Worm (Caenorhabditis elegans) whole organism, young adult: ENCODE data around the gene nspc-15.

Source experiments
- B0019.2 ChIP-seq: fragments of 200-800 bp; sonication (Bioruptor generic); conservative IDR thresholded peaks from 2 replicates; pipeline ENCODE4 v1.3.6; 2022; ENCODE audit warnings: missing genetic modification reagents, missing genetic modification characterization, missing compliant biosample characterization
- B0035.1 ChIP-seq: sonication (generic microtip); optimal IDR thresholded peaks from 2 replicates; lab custom pipeline; 2016; ENCODE audit warnings: missing genetic modification characterization, mild to moderate bottlenecking, missing compliant biosample characterization, missing genotype, missing genetic modification reagents
- B0261.1 ChIP-seq: sonication (generic microtip); optimal IDR thresholded peaks from 2 replicates; lab custom pipeline; 2016; ENCODE audit warnings: mild to moderate bottlenecking, missing genetic modification characterization, moderate library complexity, missing compliant biosample characterization
- D2030.7 ChIP-seq: fragments of 200-800 bp; sonication (Bioruptor generic); IDR thresholded peaks from 2 replicates; pipeline ENCODE4 v1.3.6; 2022; ENCODE audit warnings: missing genetic modification reagents, missing genetic modification characterization, missing compliant biosample characterization
- F10E7.11 ChIP-seq: sonication (generic microtip); optimal IDR thresholded peaks from 2 replicates; lab custom pipeline; 2017; ENCODE audit warnings: mild to moderate bottlenecking, missing genetic modification characterization, moderate library complexity, missing compliant biosample characterization
- F22D6.2 ChIP-seq: sonication (generic microtip); optimal IDR thresholded peaks from 2 replicates; lab custom pipeline; 2016; ENCODE audit warnings: mild to moderate bottlenecking, missing genetic modification characterization, missing compliant biosample characterization
- F23B12.7 ChIP-seq: sonication (generic microtip); optimal IDR thresholded peaks from 2 replicates; lab custom pipeline; 2017; ENCODE audit warnings: missing genetic modification characterization, mild to moderate bottlenecking, missing compliant biosample characterization, antibody characterized with exemption, moderate library complexity; ENCODE audit not compliant: insufficient read depth
- F33H1.4 ChIP-seq: fragments of 200-800 bp; sonication (Bioruptor generic); IDR thresholded peaks from 2 replicates; pipeline ENCODE4 v1.3.6; 2022; ENCODE audit warnings: missing genetic modification reagents, missing genetic modification characterization, missing compliant biosample characterization
- F57A8.1 ChIP-seq: fragments of 200-800 bp; sonication (Bioruptor generic); optimal IDR thresholded peaks from 2 replicates; lab custom pipeline; 2018; ENCODE audit warnings: mild to moderate bottlenecking, missing genetic modification characterization, moderate library complexity, missing compliant biosample characterization
- K11D2.4 ChIP-seq: fragments of 200-800 bp; sonication (Bioruptor generic); IDR thresholded peaks from 2 replicates; pipeline ENCODE4 v1.3.6; 2022; ENCODE audit warnings: missing genetic modification reagents, missing genetic modification characterization, missing compliant biosample characterization
- T07F8.4 ChIP-seq: sonication (generic microtip); optimal IDR thresholded peaks from 2 replicates; lab custom pipeline; 2016; ENCODE audit warnings: mild to moderate bottlenecking, missing genetic modification characterization, moderate library complexity, missing compliant biosample characterization
- Y67H2A.10 ChIP-seq: fragments of 200-800 bp; sonication (Bioruptor generic); conservative IDR thresholded peaks from 2 replicates; pipeline ENCODE4 v1.3.6; 2022; ENCODE audit warnings: missing genetic modification reagents, missing genetic modification characterization, missing compliant biosample characterization
- Y79H2A.3 ChIP-seq: fragments of 200-800 bp; sonication (Bioruptor generic); conservative IDR thresholded peaks from 2 replicates; pipeline ENCODE4 v1.3.6; 2022; ENCODE audit warnings: missing genetic modification reagents, missing genetic modification characterization, missing compliant biosample characterization
- Y95B8A.8 ChIP-seq: fragments of 200-800 bp; sonication (Bioruptor generic); IDR thresholded peaks from 2 replicates; pipeline ENCODE4 v1.3.6; 2022; ENCODE audit warnings: missing genetic modification reagents, missing genetic modification characterization, missing compliant biosample characterization
- akir-1 ChIP-seq: fragments of 200-800 bp; sonication (Bioruptor generic); optimal IDR thresholded peaks from 2 replicates; lab custom pipeline; 2018; ENCODE audit warnings: mild to moderate bottlenecking, missing genetic modification characterization, moderate library complexity, missing compliant biosample characterization
- ama-1 ChIP-seq, 3 experiments: fragments of 150-350 bp in 1 of 3; sonication (generic microtip) in 2 of 3; optimal IDR thresholded peaks; 2 replicates each; lab custom pipeline; 2014 to 2018; ENCODE audit warnings: missing biosample characterization in 2 of 3, missing genetic modification characterization in 2 of 3, missing genetic modification reagents in 2 of 3
- aptf-2 ChIP-seq: fragments of 200-800 bp; sonication (Bioruptor generic); conservative IDR thresholded peaks from 2 replicates; pipeline ENCODE4 v1.3.6; 2022; ENCODE audit warnings: missing genetic modification reagents, missing genetic modification characterization, missing compliant biosample characterization
- attf-3 ChIP-seq: fragments of 200-800 bp; sonication (Bioruptor generic); conservative IDR thresholded peaks from 2 replicates; pipeline ENCODE4 v1.3.6; 2022; ENCODE audit warnings: missing genetic modification reagents, missing genetic modification characterization, missing compliant biosample characterization
- attf-6 ChIP-seq: fragments of 200-800 bp; sonication (Bioruptor generic); IDR thresholded peaks from 2 replicates; pipeline ENCODE4 v1.3.6; 2022; ENCODE audit warnings: missing genetic modification reagents, missing genetic modification characterization, missing compliant biosample characterization
- ceh-58 ChIP-seq: fragments of 200-800 bp; sonication (Bioruptor generic); IDR thresholded peaks from 2 replicates; pipeline ENCODE4 v1.3.6; 2022; ENCODE audit warnings: missing genetic modification characterization, missing compliant biosample characterization
- ceh-79 ChIP-seq: sonication (generic microtip); optimal IDR thresholded peaks from 2 replicates; lab custom pipeline; 2017; ENCODE audit warnings: mild to moderate bottlenecking, missing genetic modification characterization, missing compliant biosample characterization
- chd-7 ChIP-seq: sonication (generic microtip); optimal IDR thresholded peaks from 2 replicates; lab custom pipeline; 2016; ENCODE audit warnings: mild to moderate bottlenecking, missing genetic modification characterization, moderate library complexity, missing compliant biosample characterization
- dox-1 ChIP-seq: fragments of 200-800 bp; sonication (Bioruptor generic); IDR thresholded peaks from 2 replicates; pipeline ENCODE4 v1.3.6; 2022; ENCODE audit warnings: missing genetic modification reagents, missing genetic modification characterization, missing compliant biosample characterization
- dpl-1 ChIP-seq: fragments of 150-350 bp; optimal IDR thresholded peaks from 2 replicates; lab custom pipeline; 2014; ENCODE audit warnings: missing biosample characterization, missing genetic modification reagents, missing genetic modification characterization
- ekl-4 ChIP-seq: fragments of 200-800 bp; sonication (Bioruptor generic); IDR thresholded peaks from 2 replicates; pipeline ENCODE4 v1.3.6; 2022; ENCODE audit warnings: missing genetic modification reagents, missing genetic modification characterization, missing compliant biosample characterization
- hmg-1.2 ChIP-seq: fragments of 200-800 bp; sonication (Bioruptor generic); IDR thresholded peaks from 2 replicates; pipeline ENCODE4 v1.3.6; 2022; ENCODE audit warnings: missing genetic modification reagents, missing genetic modification characterization, missing compliant biosample characterization
- hrde-1 ChIP-seq: sonication (generic microtip); optimal IDR thresholded peaks from 2 replicates; lab custom pipeline; 2016; ENCODE audit warnings: missing genetic modification characterization, mild to moderate bottlenecking, missing compliant biosample characterization, moderate library complexity, missing genotype, missing genetic modification reagents, borderline replicate concordance
- hsf-1 ChIP-seq: fragments of 200-800 bp; sonication (Bioruptor generic); IDR thresholded peaks from 2 replicates; pipeline ENCODE4 v1.3.6; 2022; ENCODE audit warnings: missing genetic modification reagents, missing genetic modification characterization, missing compliant biosample characterization
- let-526 ChIP-seq: fragments of 200-800 bp; sonication (Bioruptor generic); IDR thresholded peaks from 2 replicates; pipeline ENCODE4 v1.3.6; 2022; ENCODE audit warnings: missing genetic modification reagents, missing genetic modification characterization, missing compliant biosample characterization
- mcd-1 ChIP-seq: fragments of 200-800 bp; sonication (Bioruptor generic); IDR thresholded peaks from 2 replicates; pipeline ENCODE4 v1.3.6; 2022; ENCODE audit warnings: missing genetic modification reagents, missing genetic modification characterization, missing compliant biosample characterization
- mxl-1 ChIP-seq: sonication (generic microtip); optimal IDR thresholded peaks from 2 replicates; lab custom pipeline; 2016; ENCODE audit warnings: missing genetic modification characterization, missing compliant biosample characterization
- nfyb-1 ChIP-seq: fragments of 200-800 bp; sonication (Bioruptor generic); IDR thresholded peaks from 2 replicates; pipeline ENCODE4 v1.3.6; 2022; ENCODE audit warnings: missing genetic modification reagents, missing genetic modification characterization, missing compliant biosample characterization
- pbrm-1 ChIP-seq: fragments of 200-800 bp; sonication (Bioruptor generic); IDR thresholded peaks from 2 replicates; pipeline ENCODE4 v1.3.6; 2022; ENCODE audit warnings: missing genetic modification reagents, missing genetic modification characterization, missing compliant biosample characterization
- rcor-1 ChIP-seq: fragments of 200-800 bp; sonication (Bioruptor generic); IDR thresholded peaks from 2 replicates; pipeline ENCODE4 v1.3.6; 2022; ENCODE audit warnings: missing genetic modification reagents, missing genetic modification characterization, missing compliant biosample characterization
- rec-8 ChIP-seq, 2 experiments: sonication (generic microtip); optimal IDR thresholded peaks; 2 replicates each; lab custom pipeline; 2016; ENCODE audit warnings: mild to moderate bottlenecking in 2 of 2, missing genetic modification characterization in 2 of 2, missing genetic modification reagents in 2 of 2, missing genotype in 2 of 2, missing biosample characterization in 1 of 2, missing compliant biosample characterization in 1 of 2, moderate library complexity in 1 of 2
- rpc-1 ChIP-seq, 2 experiments: fragments of 150-350 bp in 1 of 2; sonication (generic microtip) in 1 of 2; optimal IDR thresholded peaks; 2 replicates each; lab custom pipeline; 2014 to 2018; ENCODE audit warnings: missing biosample characterization in 1 of 2, missing genetic modification characterization in 1 of 2, missing genetic modification reagents in 1 of 2, missing genotype in 1 of 2
- sdz-38 ChIP-seq: sonication (generic microtip); optimal IDR thresholded peaks from 2 replicates; lab custom pipeline; 2016; ENCODE audit warnings: missing genotype, missing genetic modification characterization, missing compliant biosample characterization
- snpc-1.1 ChIP-seq: sonication (generic microtip); optimal IDR thresholded peaks from 2 replicates; lab custom pipeline; 2017; ENCODE audit warnings: missing genetic modification characterization, mild to moderate bottlenecking, missing compliant biosample characterization, antibody characterized with exemption, moderate library complexity, missing genotype, missing genetic modification reagents; ENCODE audit not compliant: insufficient read depth
- tbp1 ChIP-seq: fragments of 200-800 bp; sonication (Bioruptor generic); optimal IDR thresholded peaks from 2 replicates; lab custom pipeline; 2018; ENCODE audit warnings: mild to moderate bottlenecking, missing genetic modification characterization, missing compliant biosample characterization
- unc-62 ChIP-seq: fragments of 150-350 bp; optimal IDR thresholded peaks from 2 replicates; lab custom pipeline; 2014; ENCODE audit warnings: missing biosample characterization, missing genetic modification reagents, missing genetic modification characterization
- xnd-1 ChIP-seq: sonication (generic microtip); optimal IDR thresholded peaks from 2 replicates; lab custom pipeline; 2016; ENCODE audit warnings: missing genotype, missing genetic modification reagents, missing genetic modification characterization, missing compliant biosample characterization
- ztf-22 ChIP-seq: fragments of 200-800 bp; sonication (Bioruptor generic); optimal IDR thresholded peaks from 2 replicates; lab custom pipeline; 2018; ENCODE audit warnings: mild to moderate bottlenecking, missing genetic modification characterization, moderate library complexity, missing compliant biosample characterization
- ztf-26 ChIP-seq: sonication (generic microtip); optimal IDR thresholded peaks from 2 replicates; lab custom pipeline; 2017; ENCODE audit warnings: missing genetic modification characterization, missing compliant biosample characterization
- ztf-6 ChIP-seq: fragments of 200-800 bp; sonication (Bioruptor generic); IDR thresholded peaks from 2 replicates; pipeline ENCODE4 v1.3.6; 2022; ENCODE audit warnings: missing genetic modification reagents, missing genetic modification characterization, missing compliant biosample characterization

Gene nspc-15

DNA sequence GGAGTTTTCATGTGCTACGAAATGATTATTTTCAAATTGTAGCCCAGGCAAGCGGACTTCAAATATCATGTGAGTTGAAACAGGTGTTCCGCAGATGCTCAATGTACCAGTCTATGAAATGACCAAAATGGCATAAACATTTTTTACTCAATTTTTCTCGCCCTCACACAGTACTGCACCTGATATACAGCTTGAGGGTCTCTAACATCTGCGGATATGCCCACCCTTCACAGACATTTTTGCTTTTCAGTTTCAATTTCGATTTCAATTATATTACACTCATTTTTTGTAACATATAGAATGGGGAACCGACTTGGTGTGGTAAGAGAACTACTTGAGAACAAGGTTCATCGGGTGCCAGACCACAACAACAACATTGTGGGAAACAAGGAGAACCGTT lies 13.8 kb upstream of the nspc-15 start, which contains the start of gene F42F12.11:
Gene F42F12.11, plus strand, starts transcription at position 301 of the 400 bp plus-strand sequence.
- TF ChIP-seq pbrm-1, result no peak
- TF ChIP-seq dox-1 (GFP tag; lab: Robert Waterston, UW), result no peak
- no peak for TF ChIP-seq dpl-1 (GFP tag; lab: Kevin White, UChicago)
- TF ChIP-seq hmg-1.2 (GFP tag; lab: Robert Waterston, UW), result no peak
- TF ChIP-seq aptf-2 (GFP tag; lab: Robert Waterston, UW), result no peak
- no peak for TF ChIP-seq F57A8.1 (GFP tag; lab: Kevin White, UChicago)
- TF ChIP-seq Y79H2A.3, result no peak
- TF ChIP-seq B0019.2 (GFP tag; lab: Robert Waterston, UW), result no peak
- TF ChIP-seq unc-62 (GFP tag; lab: Kevin White, UChicago), result no peak
- no peak for TF ChIP-seq F10E7.11 (tag; lab: Kevin White, UChicago)
- TF ChIP-seq ztf-6 (GFP tag; lab: Robert Waterston, UW), result no peak
- no peak for TF ChIP-seq B0035.1 (tag; lab: Kevin White, UChicago)
- no peak for TF ChIP-seq K11D2.4 (GFP tag; lab: Robert Waterston, UW)
- TF ChIP-seq ztf-26 (tag; lab: Kevin White, UChicago), result no peak
- no peak for TF ChIP-seq hrde-1 (tag; lab: Kevin White, UChicago)
- no peak for TF ChIP-seq rpc-1 (optimal IDR thresholded peaks at IDR 0.05; lab: Kevin White, UChicago)
- no peak for TF ChIP-seq rpc-1 (tag; optimal IDR thresholded peaks at IDR 0.05; lab: Kevin White, UChicago)

DNA sequence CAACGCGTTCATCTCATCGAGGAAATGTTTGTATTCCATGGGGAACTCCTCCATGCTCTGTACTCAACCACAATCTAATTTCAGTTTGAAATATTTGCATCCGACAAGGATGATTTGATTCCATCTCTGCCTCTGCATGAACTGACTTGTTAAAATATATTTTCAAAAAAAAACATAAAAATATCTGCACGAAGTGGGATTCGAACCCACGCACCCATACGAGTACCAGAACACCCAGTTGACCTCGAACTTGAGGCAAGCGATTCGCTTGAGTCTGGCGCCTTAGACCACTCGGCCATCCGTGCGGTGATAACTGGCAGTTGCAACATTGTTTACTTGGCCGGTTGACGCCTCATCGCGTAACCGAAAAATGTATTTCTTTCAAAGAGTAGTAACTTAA lies 12.7 kb upstream of the nspc-15 start:
- TF ChIP-seq ceh-58 (GFP tag; lab: Robert Waterston, UW) (no peak), attf-6 (GFP tag; lab: Robert Waterston, UW) (peak; percentile 71), attf-3 (GFP tag; lab: Robert Waterston, UW) (0 out of 2 replicates have a peak, but pooled peaks have one; percentile 16), hsf-1 (GFP tag; lab: Robert Waterston, UW) (peak; percentile 39; the same call in 1 of the 2 replicates), F23B12.7 (no peak), rcor-1 (GFP tag; lab: Robert Waterston, UW) (peak; percentile 72), ceh-79 (tag; lab: Kevin White, UChicago) (peak; percentile 48), snpc-1.1 (tag; lab: Kevin White, UChicago) (no peak), Y67H2A.10 (GFP tag; lab: Robert Waterston, UW) (no peak), Y79H2A.3 (no peak), aptf-2 (GFP tag; lab: Robert Waterston, UW) (no peak), F10E7.11 (tag; lab: Kevin White, UChicago) (no peak), akir-1 (GFP tag; lab: Kevin White, UChicago) (peak; percentile 14), sdz-38 (tag; lab: Kevin White, UChicago) (peak; percentile 26), D2030.7 (GFP tag; lab: Robert Waterston, UW) (peak; percentile 93), nfyb-1 (GFP tag; lab: Robert Waterston, UW) (peak; percentile 73), hrde-1 (tag; lab: Kevin White, UChicago) (peak; percentile 61), hmg-1.2 (GFP tag; lab: Robert Waterston, UW) (peak; percentile 69), ama-1 (optimal IDR thresholded peaks at IDR 0.05; lab: Kevin White, UChicago) (no peak), ama-1 (GFP tag; optimal IDR thresholded peaks at IDR 0.05; lab: Kevin White, UChicago) (peak in 1 of 2 experiments; percentile 42), Y95B8A.8 (GFP tag; lab: Robert Waterston, UW) (0 out of 2 replicates have a peak, but pooled peaks have one; percentile 51), xnd-1 (tag; lab: Kevin White, UChicago) (no peak), chd-7 (tag; lab: Kevin White, UChicago) (peak; percentile 54), tbp1 (peak; percentile 94), mcd-1 (no peak), mxl-1 (tag; lab: Kevin White, UChicago) (peak; percentile 40), B0261.1 (tag; lab: Kevin White, UChicago) (peak; percentile 93), let-526 (GFP tag; lab: Robert Waterston, UW) (peak; percentile 51; the same call in 1 of the 2 replicates), K11D2.4 (GFP tag; lab: Robert Waterston, UW) (no peak), T07F8.4 (tag; lab: Kevin White, UChicago) (peak; percentile 59), ekl-4 (0 out of 2 replicates have a peak, but pooled peaks have one; percentile 22), ztf-22 (peak; percentile 15), rec-8 (tag; optimal IDR thresholded peaks at IDR 0.05; lab: Kevin White, UChicago) (peak; percentile 35 to 69), ztf-6 (GFP tag; lab: Robert Waterston, UW) (no peak), F22D6.2 (tag; lab: Kevin White, UChicago) (no peak), F33H1.4 (no peak), B0035.1 (tag; lab: Kevin White, UChicago) (peak; percentile 18)
